Worm (Caenorhabditis elegans): ENCODE results near the gene heri-1.

Gene heri-1

DNA sequence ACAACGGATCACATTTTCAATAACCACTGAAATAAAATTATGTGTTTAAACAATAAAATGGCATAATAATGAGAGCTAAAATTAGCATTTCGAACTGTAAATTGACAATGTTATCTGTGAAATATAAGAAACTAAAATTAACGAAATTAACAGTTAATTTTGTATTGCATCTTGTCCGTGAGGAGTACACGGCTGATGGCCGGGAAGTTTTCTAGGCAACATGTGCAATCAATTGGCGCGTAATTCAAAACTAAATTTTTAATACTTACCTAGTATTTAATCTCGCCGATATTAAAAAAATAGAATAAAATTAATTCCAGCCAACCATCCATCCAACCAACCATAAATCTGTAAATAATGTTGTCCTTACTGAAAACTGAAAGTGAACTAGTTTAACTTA lies 51.5 kb downstream of the heri-1 start (continued):
- TF ChIP-seq ceh-58 (GFP tag; IDR thresholded peaks at IDR 0.05): no peak
- peak; percentile 64 for TF ChIP-seq dpl-1 (GFP tag; optimal IDR thresholded peaks at IDR 0.05)
- TF ChIP-seq F57C9.4 (tag; optimal IDR thresholded peaks at IDR 0.05): no peak
- TF ChIP-seq F49E8.2 (tag; optimal IDR thresholded peaks at IDR 0.05; ENCODE audit: insufficient read depth): no peak
- TF ChIP-seq ztf-18 (tag; optimal IDR thresholded peaks at IDR 0.05): peak; percentile 44
- TF ChIP-seq somi-1 (GFP tag; optimal IDR thresholded peaks at IDR 0.05): no peak
- TF ChIP-seq pbrm-1 (GFP tag; IDR thresholded peaks at IDR 0.05): 0 out of 2 replicates have a peak, but pooled peaks have one; percentile 41
- TF ChIP-seq unc-130 (GFP tag; optimal IDR thresholded peaks at IDR 0.05): peak; percentile 69
- 0 out of 2 replicates have a peak, but pooled peaks have one; percentile 25 for TF ChIP-seq attf-3 (GFP tag; conservative IDR thresholded peaks at IDR 0.05)
- TF ChIP-seq T07F8.4 (tag; optimal IDR thresholded peaks at IDR 0.05): no peak
- no peak for TF ChIP-seq egrh-3 (GFP tag; IDR thresholded peaks at IDR 0.05)
- TF ChIP-seq chd-7 (tag; optimal IDR thresholded peaks at IDR 0.05): no peak
- TF ChIP-seq nhr-27 (tag; optimal IDR thresholded peaks at IDR 0.05): peak; percentile 36
- TF ChIP-seq lin-54 (GFP tag; optimal IDR thresholded peaks at IDR 0.05): peak; percentile 91
- TF ChIP-seq Y79H2A.3 (GFP tag; conservative IDR thresholded peaks at IDR 0.05): no peak
- no peak for TF ChIP-seq F52B5.7 (tag; optimal IDR thresholded peaks at IDR 0.05)
- no peak for TF ChIP-seq attf-5 (GFP tag; optimal IDR thresholded peaks at IDR 0.05)
- TF ChIP-seq let-607 (tag; optimal IDR thresholded peaks at IDR 0.05): peak in 1 of 2 experiments; percentile 72
- no peak for TF ChIP-seq Y53F4B.3 (GFP tag; IDR thresholded peaks at IDR 0.05)
- no peak for TF ChIP-seq lsy-27 (tag; optimal IDR thresholded peaks at IDR 0.05; ENCODE audit: borderline replicate concordance, insufficient read depth)
- no peak for TF ChIP-seq hsf-1 (GFP tag; IDR thresholded peaks at IDR 0.05)
- TF ChIP-seq repo-1 (tag; optimal IDR thresholded peaks at IDR 0.05): no peak
- TF ChIP-seq lir-1 (GFP tag; conservative IDR thresholded peaks at IDR 0.05): peak; percentile 59; the same call in 1 of the 2 replicates
- peak; percentile 25; the same call in 1 of the 2 replicates for TF ChIP-seq rcor-1 (GFP tag; IDR thresholded peaks at IDR 0.05)
- TF ChIP-seq ama-1 (optimal IDR thresholded peaks at IDR 0.05): no peak
- no peak for TF ChIP-seq ama-1 (GFP tag; optimal IDR thresholded peaks at IDR 0.05)
- TF ChIP-seq K12H6.12 (tag; optimal IDR thresholded peaks at IDR 0.05): peak; percentile 41
- no peak for TF ChIP-seq aptf-3 (GFP tag; IDR thresholded peaks at IDR 0.05)
- TF ChIP-seq die-1 (tag; optimal IDR thresholded peaks at IDR 0.05): no peak
- TF ChIP-seq ztf-22 (GFP tag; optimal IDR thresholded peaks at IDR 0.05): no peak
- peak; percentile 42 for TF ChIP-seq F33H1.4 (GFP tag; IDR thresholded peaks at IDR 0.05)
- TF ChIP-seq snpc-1.3 (tag; optimal IDR thresholded peaks at IDR 0.05; ENCODE audit: insufficient read depth): peak; percentile 9
- TF ChIP-seq tbx-9 (tag; optimal IDR thresholded peaks at IDR 0.05; ENCODE audit: borderline replicate concordance): no peak
- TF ChIP-seq madf-6 (GFP tag; IDR thresholded peaks at IDR 0.05): peak; percentile 75
- TF ChIP-seq nfya-1 (tag; optimal IDR thresholded peaks at IDR 0.05; ENCODE audit: borderline replicate concordance, insufficient read depth): no peak
- peak; percentile 40; the same call in 1 of the 2 replicates for TF ChIP-seq D2030.7 (GFP tag; IDR thresholded peaks at IDR 0.05)
- TF ChIP-seq xnd-1 (tag; optimal IDR thresholded peaks at IDR 0.05): no peak
- TF ChIP-seq efl-1 (GFP tag; optimal IDR thresholded peaks at IDR 0.05): peak; percentile 58
- TF ChIP-seq him-1 (tag; optimal IDR thresholded peaks at IDR 0.05): peak; percentile 62
- TF ChIP-seq lin-40 (tag; optimal IDR thresholded peaks at IDR 0.05): no peak
- no peak for TF ChIP-seq atf-7 (tag; optimal IDR thresholded peaks at IDR 0.05)
- no peak for TF ChIP-seq lag-1 (GFP tag; IDR thresholded peaks at IDR 0.05)
- no peak for TF ChIP-seq Y53G8AR.9 (GFP tag; conservative IDR thresholded peaks at IDR 0.05)
- TF ChIP-seq B0336.3 (GFP tag; IDR thresholded peaks at IDR 0.05): no peak
- TF ChIP-seq F55B11.4 (tag; optimal IDR thresholded peaks at IDR 0.05; ENCODE audit: borderline replicate concordance, insufficient read depth): no peak
- peak; percentile 29; the same call in 1 of the 2 replicates for TF ChIP-seq hmg-1.2 (GFP tag; IDR thresholded peaks at IDR 0.05)
- TF ChIP-seq T26A5.8 (tag; optimal IDR thresholded peaks at IDR 0.05): no peak
- TF ChIP-seq tlf-1 (GFP tag; optimal IDR thresholded peaks at IDR 0.05): no peak
